Fruit fly (Drosophila melanogaster) Kc167 (cell line): Measurements from ENCODE around the gene CG31871.

Source experiments
- Myc ChIP-seq: fragments of >200 bp; optimal IDR thresholded peaks from 2 replicates; lab custom pipeline; 2017; ENCODE audit warnings: missing external identifiers
- Sin3A ChIP-seq: fragments of >200 bp; optimal IDR thresholded peaks from 2 replicates; lab custom pipeline; 2018; ENCODE audit warnings: missing external identifiers
- h ChIP-seq: fragments of >200 bp; optimal IDR thresholded peaks from 3 replicates; lab custom pipeline; 2018; ENCODE audit warnings: missing external identifiers
- insv ChIP-seq: fragments of >200 bp; optimal IDR thresholded peaks from 3 replicates; lab custom pipeline; 2018; ENCODE audit warnings: missing external identifiers
- psq ChIP-seq: fragments of >200 bp; optimal IDR thresholded peaks from 2 replicates; lab custom pipeline; 2017; ENCODE audit warnings: missing external identifiers
- ttk ChIP-seq: sonication (Bioruptor generic); optimal IDR thresholded peaks from 2 replicates; lab custom pipeline; 2017; ENCODE audit warnings: missing external identifiers

DNA sequence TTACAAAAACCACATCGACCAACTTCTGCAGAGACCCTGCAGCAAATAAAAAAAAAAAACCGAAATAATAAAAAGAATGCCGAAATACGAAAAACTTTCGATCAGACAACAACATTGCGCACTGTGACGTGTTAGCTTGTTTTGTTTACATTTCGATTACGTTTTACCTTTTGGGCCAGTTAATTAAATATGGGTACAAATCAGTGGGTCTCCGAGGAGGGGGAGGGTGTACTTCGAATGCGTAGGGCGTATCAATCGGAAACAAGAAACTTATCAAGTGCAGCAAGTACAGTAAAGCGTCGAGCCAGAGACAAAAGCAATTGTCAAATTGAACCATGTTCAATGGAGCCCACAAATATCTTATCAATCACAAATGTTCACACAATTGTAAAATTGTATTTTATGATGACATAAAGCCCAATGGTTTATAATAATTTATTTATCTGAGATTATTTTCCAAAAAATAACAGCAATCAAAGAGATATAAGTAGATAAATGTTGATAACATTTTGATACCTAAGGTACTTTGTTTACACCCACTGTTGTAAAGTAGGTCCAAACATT is 39.7 kb downstream of the CG31871 start, which contains the start of gene Lip1:
- TF ChIP-seq Myc (lab: Kevin White, UChicago) = no peak
- TF ChIP-seq psq (lab: Kevin White, UChicago) = no peak
- no peak for TF ChIP-seq insv (lab: Kevin White, UChicago)
- TF ChIP-seq Sin3A (lab: Kevin White, UChicago) = no peak
- TF ChIP-seq h (lab: Kevin White, UChicago) = no peak
- TF ChIP-seq ttk = no peak
